Worm (Caenorhabditis elegans) whole organism, late embryonic: ENCODE data around the gene C08B6.6.

ENCODE experiments used
- ceh-18 ChIP-seq: sonication (generic microtip); optimal IDR thresholded peaks from 2 replicates; lab custom pipeline; 2016; ENCODE audit warnings: missing genetic modification characterization, missing compliant biosample characterization
- ceh-30 ChIP-seq: fragments of 150-350 bp; optimal IDR thresholded peaks from 2 replicates; lab custom pipeline; 2014; ENCODE audit warnings: missing biosample characterization, missing genetic modification characterization
- ceh-48 ChIP-seq: sonication (generic microtip); optimal IDR thresholded peaks from 2 replicates; lab custom pipeline; 2016; ENCODE audit warnings: missing genetic modification characterization, inconsistent platforms, missing compliant biosample characterization
- ceh-9 ChIP-seq: sonication (generic microtip); optimal IDR thresholded peaks from 2 replicates; lab custom pipeline; 2016; ENCODE audit warnings: mild to moderate bottlenecking, missing genetic modification characterization, inconsistent platforms, missing compliant biosample characterization
- sox-2 ChIP-seq: fragments of 200-800 bp; sonication (Bioruptor generic); IDR thresholded peaks from 2 replicates; pipeline ENCODE4 v1.3.6; 2022; ENCODE audit warnings: missing genetic modification reagents, missing genetic modification characterization, missing compliant biosample characterization
- unc-55 ChIP-seq: sonication (generic microtip); optimal IDR thresholded peaks from 2 replicates; lab custom pipeline; 2017; ENCODE audit warnings: missing biosample characterization, missing genetic modification reagents, missing genetic modification characterization

DNA sequence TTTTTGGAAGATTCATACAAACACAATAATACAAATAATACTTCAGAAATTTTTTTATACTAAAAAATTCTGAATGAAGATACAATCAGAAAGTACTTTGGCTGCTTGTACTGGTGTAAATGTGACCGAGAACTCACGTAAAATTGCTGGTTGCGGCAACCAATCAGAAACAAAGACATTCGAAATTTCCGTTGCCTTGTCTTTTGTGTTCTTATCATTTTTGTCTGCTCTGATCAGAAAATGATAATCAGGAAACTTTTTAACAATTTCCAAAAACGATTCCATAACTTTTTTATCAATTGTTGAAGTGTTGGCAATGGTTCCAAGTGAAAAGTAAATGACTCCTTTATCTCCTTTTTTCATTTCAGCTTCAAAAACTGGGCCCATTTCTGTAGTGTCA is 26.5 kb upstream of the C08B6.6 start:
- no peak for TF ChIP-seq unc-55 (GFP tag; lab: Kevin White, UChicago)
- TF ChIP-seq ceh-18 (tag; lab: Kevin White, UChicago): no peak
- no peak for TF ChIP-seq ceh-9 (tag; lab: Kevin White, UChicago)
- no peak for TF ChIP-seq ceh-30 (tag; lab: Kevin White, UChicago)
- TF ChIP-seq sox-2 (GFP tag; lab: Robert Waterston, UW): no peak
- no peak for TF ChIP-seq ceh-48 (tag; lab: Kevin White, UChicago)
